Fruit fly (Drosophila melanogaster) whole organism, prepupa: Measurements from ENCODE around the gene inaF-B.

Experiments
- CG11294 ChIP-seq: fragments of 200-800 bp; sonication (Bioruptor generic); IDR thresholded peaks from 2 replicates; pipeline ENCODE4 v1.3.6; 2022; ENCODE audit warnings: missing biosample characterization, missing genetic modification characterization
- CG16779 ChIP-seq: fragments of 200-800 bp; sonication (Bioruptor generic); optimal IDR thresholded peaks from 3 replicates; lab custom pipeline; 2017; ENCODE audit warnings: missing biosample characterization, mild to moderate bottlenecking, missing genetic modification characterization
- CG7368 ChIP-seq: fragments of 200-800 bp; sonication (Bioruptor generic); optimal IDR thresholded peaks from 3 replicates; lab custom pipeline; 2016; ENCODE audit warnings: missing biosample characterization, missing genetic modification characterization
- CG9139 ChIP-seq: fragments of 200-800 bp; sonication (Bioruptor generic); optimal IDR thresholded peaks from 3 replicates; lab custom pipeline; 2017; ENCODE audit warnings: missing biosample characterization, mild to moderate bottlenecking, missing genetic modification characterization
- Ets96B ChIP-seq: fragments of 200-800 bp; optimal IDR thresholded peaks from 2 replicates; lab custom pipeline; 2019; ENCODE audit warnings: missing biosample characterization, mild to moderate bottlenecking, missing genetic modification characterization, moderate library complexity
- svp ChIP-seq: fragments of 200-800 bp; sonication (Bioruptor generic); peaks from one replicate; lab custom pipeline; 2016; ENCODE audit warnings: missing biosample characterization, missing genetic modification characterization

dm6 chrX:11733795-11734194 lies 1.2 kb upstream of the inaF-B start, which contains the start of gene inaF-A:
- TF ChIP-seq Ets96B (tag; lab: Kevin White, UChicago) = no peak
- no peak for TF ChIP-seq CG7368 (GFP tag; lab: Kevin White, UChicago)
- TF ChIP-seq CG9139 (GFP tag; lab: Kevin White, UChicago) = no peak
- TF ChIP-seq CG16779 (tag; lab: Kevin White, UChicago) = no peak
- no peak for TF ChIP-seq svp (GFP tag; lab: Kevin White, UChicago)
- TF ChIP-seq CG11294 (GFP tag; lab: Robert Waterston, UW) = no peak
